Worm (Caenorhabditis elegans): ENCODE results near the gene C45G9.5.

Gene C45G9.5

DNA sequence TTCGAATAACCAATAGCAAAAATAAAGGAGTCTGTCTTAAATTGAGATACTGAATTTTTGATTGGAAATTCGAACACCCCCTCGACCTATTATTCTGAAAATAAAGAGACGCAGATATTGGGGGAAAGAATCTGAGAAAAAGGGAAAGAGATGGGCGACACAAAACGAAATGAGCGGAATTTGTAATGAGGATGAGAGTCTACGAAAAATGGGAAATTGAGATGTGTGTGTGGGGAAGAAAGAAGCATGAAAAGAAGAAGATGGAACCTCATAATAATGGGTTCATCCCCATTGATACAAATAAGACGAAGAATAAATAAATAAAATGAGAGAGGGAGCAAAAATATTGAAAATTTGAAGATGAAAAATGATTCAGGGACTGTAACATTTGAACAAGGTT is 37.6 kb downstream of the C45G9.5 start, which contains the start of gene cah-1:
TSS of gene cah-1 (minus strand) at position 101 of the 400 bp plus-strand sequence.
- no peak for TF ChIP-seq pha-2 (tag; optimal IDR thresholded peaks at IDR 0.05)
- TF ChIP-seq fkh-6 (tag; optimal IDR thresholded peaks at IDR 0.05) = no peak
- TF ChIP-seq fax-1 (tag; optimal IDR thresholded peaks at IDR 0.05) = no peak
- no peak for TF ChIP-seq che-1 (tag; optimal IDR thresholded peaks at IDR 0.05)

DNA sequence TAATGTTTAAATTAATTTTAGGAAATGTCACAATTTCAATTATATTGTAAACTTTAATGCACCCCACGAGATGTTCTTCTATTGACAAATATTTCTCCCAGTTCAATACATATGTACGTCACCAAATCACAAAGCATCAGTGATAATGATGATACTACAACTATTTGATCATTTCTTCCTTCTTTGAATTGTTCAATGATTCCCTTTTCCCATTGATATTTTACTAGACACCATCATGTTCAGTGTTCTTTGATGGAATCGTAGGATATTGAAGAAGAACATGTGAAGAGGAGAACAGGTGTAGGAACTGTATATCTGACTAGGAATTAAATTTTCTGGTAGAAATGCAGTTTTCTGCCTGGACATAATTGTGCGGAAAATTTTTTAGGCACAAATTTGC is 41.6 kb downstream of the C45G9.5 start:
- TF ChIP-seq ttx-3 (tag; optimal IDR thresholded peaks at IDR 0.05) (no peak), ceh-6 (GFP tag; optimal IDR thresholded peaks at IDR 0.05) (no peak), tbx-7 (tag; optimal IDR thresholded peaks at IDR 0.05) (no peak), dmd-4 (tag; optimal IDR thresholded peaks at IDR 0.05; ENCODE audit: borderline replicate concordance) (no peak), che-1 (tag; optimal IDR thresholded peaks at IDR 0.05) (no peak), pha-2 (tag; optimal IDR thresholded peaks at IDR 0.05) (no peak), hlh-6 (tag; optimal IDR thresholded peaks at IDR 0.05) (no peak), odd-2 (tag; optimal IDR thresholded peaks at IDR 0.05) (no peak), tbx-2 (tag; optimal IDR thresholded peaks at IDR 0.05) (no peak)

ce11 chrIII:5092345-5092744 is 44.4 kb downstream of the C45G9.5 start:
- TF ChIP-seq unc-55 (GFP tag; optimal IDR thresholded peaks at IDR 0.05) (no peak), ceh-19 (GFP tag; optimal IDR thresholded peaks at IDR 0.05) (no peak)

DNA sequence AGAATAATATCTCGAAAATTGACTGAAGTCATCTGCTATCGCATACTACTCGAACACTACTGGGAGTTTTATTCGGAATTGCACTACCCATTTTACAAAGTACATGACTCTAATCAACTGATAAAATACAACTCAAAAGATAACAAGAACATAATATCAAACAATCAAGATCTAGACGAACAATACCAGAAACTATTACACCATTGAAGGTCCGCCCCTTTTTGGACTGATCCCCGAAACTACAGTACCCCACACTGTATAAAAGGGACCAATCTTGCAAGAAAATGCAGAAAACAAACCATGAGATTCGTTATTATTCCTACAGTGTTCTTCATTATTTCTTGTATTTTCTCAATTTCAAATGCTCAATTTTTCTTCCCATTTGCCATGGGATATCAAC is 46.6 kb downstream of the C45G9.5 start, which contains the start of gene F54D8.10:
TSS of gene F54D8.10 (plus strand) at position 301 of the 400 bp plus-strand sequence.
- no peak for TF ChIP-seq ceh-48 (tag; optimal IDR thresholded peaks at IDR 0.05)
- TF ChIP-seq ceh-19 (GFP tag; optimal IDR thresholded peaks at IDR 0.05) = no peak
- no peak for TF ChIP-seq C08G9.2 (tag; optimal IDR thresholded peaks at IDR 0.05)
- no peak for TF ChIP-seq ceh-34 (tag; optimal IDR thresholded peaks at IDR 0.05)
- no peak for TF ChIP-seq npax-4 (tag; optimal IDR thresholded peaks at IDR 0.05)
- TF ChIP-seq dve-1 (tag; optimal IDR thresholded peaks at IDR 0.05) = no peak
- TF ChIP-seq K02D7.2 (tag; optimal IDR thresholded peaks at IDR 0.05) = no peak
- TF ChIP-seq nhr-11 (tag; optimal IDR thresholded peaks at IDR 0.05) = no peak
- no peak for TF ChIP-seq ets-4 (tag; optimal IDR thresholded peaks at IDR 0.05)
- no peak for TF ChIP-seq che-1 (tag; optimal IDR thresholded peaks at IDR 0.05)
- TF ChIP-seq dmd-4 (tag; optimal IDR thresholded peaks at IDR 0.05; ENCODE audit: borderline replicate concordance) = no peak
- TF ChIP-seq ceh-6 (GFP tag; optimal IDR thresholded peaks at IDR 0.05) = no peak
- no peak for TF ChIP-seq K09A11.1 (tag; optimal IDR thresholded peaks at IDR 0.05; ENCODE audit: insufficient read depth)
- TF ChIP-seq F13H6.1 (tag; optimal IDR thresholded peaks at IDR 0.05) = no peak
- no peak for TF ChIP-seq ceh-14 (tag; optimal IDR thresholded peaks at IDR 0.05)
- no peak for TF ChIP-seq unc-86 (tag; optimal IDR thresholded peaks at IDR 0.05)
- no peak for TF ChIP-seq ceh-24 (tag; optimal IDR thresholded peaks at IDR 0.05)
- no peak for TF ChIP-seq pax-1 (tag; optimal IDR thresholded peaks at IDR 0.05)
- no peak for TF ChIP-seq ttx-3 (tag; optimal IDR thresholded peaks at IDR 0.05)

DNA sequence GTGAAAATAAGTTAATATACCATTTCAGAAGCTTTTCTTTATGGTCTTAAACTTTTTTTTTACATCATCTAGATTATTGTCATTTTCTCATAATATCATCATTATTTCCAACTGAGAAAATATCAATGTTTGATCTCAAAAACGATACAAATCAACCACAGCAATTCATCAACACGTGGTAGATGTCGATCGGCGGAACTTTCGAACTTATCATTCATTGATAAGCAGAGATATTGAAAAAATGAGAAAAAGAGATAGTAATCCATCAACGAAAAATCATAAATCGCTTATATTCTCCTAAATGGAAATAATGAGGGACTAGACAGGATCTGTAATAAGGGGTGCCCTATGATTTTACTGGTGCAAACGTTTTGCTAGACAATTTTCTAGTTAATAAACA is 48.8 kb downstream of the C45G9.5 start:
- TF ChIP-seq syd-9 (tag; optimal IDR thresholded peaks at IDR 0.05) (no peak), ceh-45 (GFP tag; IDR thresholded peaks at IDR 0.05) (no peak), Y22D7AL.16 (tag; optimal IDR thresholded peaks at IDR 0.05) (no peak), ceh-34 (tag; optimal IDR thresholded peaks at IDR 0.05) (no peak), rnt-1 (tag; optimal IDR thresholded peaks at IDR 0.05) (no peak), ama-1 (optimal IDR thresholded peaks at IDR 0.05) (no peak), ceh-19 (GFP tag; optimal IDR thresholded peaks at IDR 0.05) (no peak), pax-1 (tag; optimal IDR thresholded peaks at IDR 0.05) (no peak), ceh-31 (tag; optimal IDR thresholded peaks at IDR 0.05) (no peak), ceh-9 (tag; optimal IDR thresholded peaks at IDR 0.05) (no peak)
